Fruit fly (Drosophila melanogaster): ENCODE data around the gene RpL22.

The RpL22 gene

dm6 chrX:768480-769123, 3.7 kb upstream of the RpL22 start:
- no peak for TF ChIP-seq noc (tag; optimal IDR thresholded peaks at IDR 0.05)

- TF ChIP-seq noc (tag; optimal IDR thresholded peaks at IDR 0.05), result peak; percentile 13
Observed at dm6 chrX:767928-768327, 3.0 kb upstream of the RpL22 start.

- TF ChIP-seq noc (tag; optimal IDR thresholded peaks at IDR 0.05), result no peak
Observed at dm6 chrX:766094-766493, 1.2 kb upstream of the RpL22 start.

dm6 chrX:762047-762446, 2.9 kb downstream of the RpL22 start:
- TF ChIP-seq noc (tag; optimal IDR thresholded peaks at IDR 0.05), result no peak

dm6 chrX:758892-759621, 5.9 kb downstream of the RpL22 start, which contains the start of gene CG5273:
CG5273 (plus strand) TSS chrX:759594.
- peak; percentile 12 for TF ChIP-seq noc (tag; optimal IDR thresholded peaks at IDR 0.05)

- no peak for TF ChIP-seq noc (tag; optimal IDR thresholded peaks at IDR 0.05)
Observed at dm6 chrX:756856-757255, 8.1 kb downstream of the RpL22 start.

dm6 chrX:755642-756332, 9.1 kb downstream of the RpL22 start:
- peak; percentile 89 for TF ChIP-seq noc (tag; optimal IDR thresholded peaks at IDR 0.05)

- no peak for TF ChIP-seq noc (tag; optimal IDR thresholded peaks at IDR 0.05)
Observed at dm6 chrX:753553-753952, 11.4 kb downstream of the RpL22 start, which contains the start of gene CG13361. CG13361 (minus strand) TSS chrX:753653.

dm6 chrX:751201-751600, 13.7 kb downstream of the RpL22 start, which contains the start of gene CG13362:
CG13362 (minus strand) TSS chrX:751301.
- no peak for TF ChIP-seq noc (tag; optimal IDR thresholded peaks at IDR 0.05)

dm6 chrX:750047-750446, 14.9 kb downstream of the RpL22 start, which contains the start of gene CG5254:
CG5254 (plus strand) TSS chrX:750347.
- no peak for TF ChIP-seq noc (tag; optimal IDR thresholded peaks at IDR 0.05)

dm6 chrX:739621-740216, 25.2 kb downstream of the RpL22 start:
- no peak for TF ChIP-seq noc (tag; optimal IDR thresholded peaks at IDR 0.05)

- no peak for TF ChIP-seq noc (tag; optimal IDR thresholded peaks at IDR 0.05)
Observed at dm6 chrX:724496-724895, 40.4 kb downstream of the RpL22 start.

- TF ChIP-seq noc (tag; optimal IDR thresholded peaks at IDR 0.05), result no peak
Observed at dm6 chrX:718945-719344, 46.0 kb downstream of the RpL22 start.

dm6 chrX:717893-718292, 47.0 kb downstream of the RpL22 start:
- no peak for TF ChIP-seq noc (tag; optimal IDR thresholded peaks at IDR 0.05)

- no peak for TF ChIP-seq noc (tag; optimal IDR thresholded peaks at IDR 0.05)
Observed at dm6 chrX:715383-715782, 49.5 kb downstream of the RpL22 start.

dm6 chrX:713249-713898, 51.6 kb downstream of the RpL22 start:
- no peak for TF ChIP-seq noc (tag; optimal IDR thresholded peaks at IDR 0.05)

Measured in whole organism, larva.